Fruit fly (Drosophila melanogaster): Measurements from ENCODE around the gene caup.
A peak's percentile ranks its signal among the peaks of the same experiment; 100 is the strongest.

Gene caup

dm6 chr3L:12616400-12616799 lies 7.0 kb downstream of the caup start (continued):
- TF ChIP-seq CG6854 (GFP tag; optimal IDR thresholded peaks at IDR 0.05): no peak
- peak; percentile 23 for TF ChIP-seq Eip93F (GFP tag; optimal IDR thresholded peaks at IDR 0.05)
- no peak for TF ChIP-seq CG7368 (GFP tag; optimal IDR thresholded peaks at IDR 0.05)
- peak; percentile 82 for TF ChIP-seq Eip78C (GFP tag)
- TF ChIP-seq Lpt (GFP tag; optimal IDR thresholded peaks at IDR 0.05): no peak
- TF ChIP-seq CG11294 (GFP tag; IDR thresholded peaks at IDR 0.05): no peak
- TF ChIP-seq topi (GFP tag; optimal IDR thresholded peaks at IDR 0.05): peak; percentile 66
- TF ChIP-seq svp (GFP tag): peak; percentile 84

- TF ChIP-seq CG4318 (GFP tag; optimal IDR thresholded peaks at IDR 0.05) (no peak), Eip78C (GFP tag) (peak; percentile 42), CG6163 (GFP tag; IDR thresholded peaks at IDR 0.05) (0 out of 3 replicates have a peak, but pooled peaks have one; percentile 39)
Measured at dm6 chr3L:12618824-12619370, 9.5 kb downstream of the caup start.

DNA sequence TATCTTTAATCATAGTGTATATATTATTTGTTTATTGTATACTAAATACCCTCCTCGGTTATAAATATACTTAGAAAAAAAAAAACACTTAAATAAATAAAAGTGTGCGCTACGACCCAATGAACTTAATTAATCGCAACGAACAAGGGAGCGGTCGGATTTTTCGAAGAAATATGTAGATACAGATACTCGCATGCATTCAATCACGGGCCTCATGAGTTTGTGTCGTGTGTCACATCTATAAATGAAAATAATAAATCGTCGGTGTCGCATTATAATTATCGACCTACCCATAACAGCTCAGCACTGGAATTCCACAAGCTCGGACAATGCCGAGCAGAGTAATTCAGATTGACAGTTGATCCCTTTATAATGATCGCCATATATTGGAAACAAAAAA lies 12.4 kb downstream of the caup start:
- TF ChIP-seq svp (GFP tag) (peak; percentile 60), CG32006 (GFP tag; optimal IDR thresholded peaks at IDR 0.05) (no peak), CG16779 (tag; optimal IDR thresholded peaks at IDR 0.05) (no peak), vri (GFP tag; optimal IDR thresholded peaks at IDR 0.05) (no peak), Ets96B (tag; optimal IDR thresholded peaks at IDR 0.05) (no peak), CG6792 (GFP tag; optimal IDR thresholded peaks at IDR 0.05) (no peak), CG8319 (GFP tag; optimal IDR thresholded peaks at IDR 0.05) (no peak)

DNA sequence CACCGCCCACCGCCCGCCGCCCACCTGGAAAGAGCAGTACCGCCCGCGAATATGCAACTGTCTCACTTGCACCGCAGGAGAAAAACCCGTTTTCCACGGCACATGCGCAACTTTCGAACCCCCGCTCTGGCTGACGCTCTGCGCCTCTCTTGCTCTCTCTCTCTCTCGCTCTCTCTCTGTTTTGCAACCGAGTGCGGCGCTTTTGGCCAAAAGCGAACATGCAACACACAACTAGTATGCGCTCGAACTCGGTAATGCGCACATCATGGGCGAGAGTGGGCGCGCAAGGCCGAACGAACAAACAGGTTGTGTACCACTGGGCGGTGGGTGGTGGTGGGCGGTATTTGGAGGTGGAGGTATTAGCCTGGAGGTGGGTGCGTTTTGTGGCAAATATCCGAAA lies 18.3 kb downstream of the caup start:
- TF ChIP-seq esn (GFP tag; optimal IDR thresholded peaks at IDR 0.05): peak; percentile 12
- no peak for TF ChIP-seq OdsH (GFP tag; optimal IDR thresholded peaks at IDR 0.05)
- TF ChIP-seq svp (GFP tag): peak; percentile 72
- no peak for TF ChIP-seq CG8319 (GFP tag; optimal IDR thresholded peaks at IDR 0.05)
- peak; percentile 7 for TF ChIP-seq CG3919 (GFP tag; optimal IDR thresholded peaks at IDR 0.05)
- TF ChIP-seq net (GFP tag; optimal IDR thresholded peaks at IDR 0.05): no peak
- peak; percentile 34 to 61 for TF ChIP-seq ss (GFP tag; optimal IDR thresholded peaks at IDR 0.05)
- TF ChIP-seq spab (GFP tag; optimal IDR thresholded peaks at IDR 0.05): peak; percentile 1
- peak; percentile 33 for TF ChIP-seq dsx (GFP tag; optimal IDR thresholded peaks at IDR 0.05; ENCODE audit: poor library complexity, severe bottlenecking)
- TF ChIP-seq Eip78C (GFP tag): no peak
- peak; percentile 43; the same call in 1 of the 3 replicates for TF ChIP-seq eg (GFP tag; IDR thresholded peaks at IDR 0.05)
- TF ChIP-seq CG6163 (GFP tag; IDR thresholded peaks at IDR 0.05): peak; percentile 50; the same call in 1 of the 3 replicates
- peak; percentile 46 for TF ChIP-seq CG1621 (tag; optimal IDR thresholded peaks at IDR 0.05)

dm6 chr3L:12635008-12635407 lies 25.6 kb downstream of the caup start:
- TF ChIP-seq topi (GFP tag; optimal IDR thresholded peaks at IDR 0.05) (no peak), lz (GFP tag; optimal IDR thresholded peaks at IDR 0.05) (no peak), CG6163 (GFP tag; IDR thresholded peaks at IDR 0.05) (no peak), net (GFP tag; optimal IDR thresholded peaks at IDR 0.05) (no peak), acj6 (GFP tag; optimal IDR thresholded peaks at IDR 0.05) (no peak), CG11294 (GFP tag; IDR thresholded peaks at IDR 0.05) (no peak), Sox15 (GFP tag; optimal IDR thresholded peaks at IDR 0.05) (no peak), esn (GFP tag; optimal IDR thresholded peaks at IDR 0.05) (no peak), CG6854 (GFP tag; optimal IDR thresholded peaks at IDR 0.05) (no peak), CG11902 (GFP tag; optimal IDR thresholded peaks at IDR 0.05) (no peak), CG34406 (GFP tag; optimal IDR thresholded peaks at IDR 0.05) (no peak), vri (GFP tag; optimal IDR thresholded peaks at IDR 0.05) (no peak), Eip78C (GFP tag) (no peak), Smox (GFP tag; optimal IDR thresholded peaks at IDR 0.05) (no peak), Ets21C (GFP tag; optimal IDR thresholded peaks at IDR 0.05) (no peak)
